Worm (Caenorhabditis elegans) whole organism, L1 larva: ENCODE measurements around the gene srbc-24.
"Not testable (repeated sequence)": the region's sequence is repeated elsewhere in the genome, so short reads cannot be mapped to it uniquely, and the experiment has no call there.

Experiments used
- C04F5.9 ChIP-seq: sonication (generic microtip); optimal IDR thresholded peaks from 2 replicates; lab custom pipeline; 2016; ENCODE audit warnings: missing genetic modification characterization, missing compliant biosample characterization
- C34B4.2 ChIP-seq: sonication (generic microtip); optimal IDR thresholded peaks from 2 replicates; lab custom pipeline; 2017; ENCODE audit warnings: mild to moderate bottlenecking, missing genetic modification characterization, missing compliant biosample characterization
- aha-1 ChIP-seq: fragments of 150-350 bp; optimal IDR thresholded peaks from 2 replicates; lab custom pipeline; 2014; ENCODE audit warnings: missing biosample characterization, missing genetic modification characterization
- ama-1 ChIP-seq: fragments of 150-350 bp; optimal IDR thresholded peaks from 2 replicates; lab custom pipeline; 2014
- blmp-1 ChIP-seq: fragments of 150-350 bp; optimal IDR thresholded peaks from 2 replicates; lab custom pipeline; 2014; ENCODE audit warnings: missing biosample characterization, missing genetic modification characterization
- ceh-82 ChIP-seq, 3 experiments: fragments of 150-350 bp in 1 of 3; sonication (generic microtip) in 2 of 3; optimal IDR thresholded peaks; 2 replicates each; lab custom pipeline; 2014 to 2017; ENCODE audit warnings: missing biosample characterization in 3 of 3, missing genetic modification characterization in 3 of 3
- efl-1 ChIP-seq, 4 experiments: fragments of 150-350 bp; optimal IDR thresholded peaks in 3 of 4; peaks in 1 of 4; 1 replicate in 1 of 4; 2 replicates in 3 of 4; lab custom pipeline; 2014; ENCODE audit warnings: missing biosample characterization in 2 of 4, missing genetic modification characterization in 2 of 4, missing genetic modification reagents in 2 of 4
- efl-3 ChIP-seq: fragments of 200-800 bp; sonication (Bioruptor generic); optimal IDR thresholded peaks from 2 replicates; lab custom pipeline; 2018; ENCODE audit warnings: mild to moderate bottlenecking, missing genetic modification characterization, missing compliant biosample characterization
- elt-3 ChIP-seq, 6 experiments: fragments of 150-350 bp in 1 of 6; sonication (generic microtip); optimal IDR thresholded peaks; 2 replicates each; lab custom pipeline; 2017 to 2018; ENCODE audit warnings: missing biosample characterization in 6 of 6, missing genetic modification characterization in 6 of 6, inconsistent platforms in 1 of 6
- ets-5 ChIP-seq: fragments of 200-800 bp; sonication (Bioruptor generic); IDR thresholded peaks from 2 replicates; pipeline ENCODE4 v1.3.6; 2022; ENCODE audit warnings: missing genetic modification characterization, missing compliant biosample characterization
- fos-1 ChIP-seq: fragments of 150-350 bp; optimal IDR thresholded peaks from 2 replicates; lab custom pipeline; 2014; ENCODE audit warnings: missing biosample characterization, missing genetic modification characterization
- hlh-17 ChIP-seq: fragments of 200-800 bp; sonication (Bioruptor generic); optimal IDR thresholded peaks from 2 replicates; lab custom pipeline; 2018; ENCODE audit warnings: missing genetic modification characterization, mild to moderate bottlenecking, missing compliant biosample characterization, moderate library complexity, borderline replicate concordance
- hlh-4 ChIP-seq: sonication (generic microtip); optimal IDR thresholded peaks from 2 replicates; lab custom pipeline; 2016; ENCODE audit warnings: mild to moderate bottlenecking, missing genetic modification characterization, missing compliant biosample characterization
- irx-1 ChIP-seq: sonication (generic microtip); optimal IDR thresholded peaks from 2 replicates; lab custom pipeline; 2016; ENCODE audit warnings: missing genetic modification characterization, missing compliant biosample characterization
- jun-1 ChIP-seq: fragments of 150-350 bp; optimal IDR thresholded peaks from 2 replicates; lab custom pipeline; 2014; ENCODE audit warnings: missing biosample characterization, missing genetic modification reagents, missing genetic modification characterization
- lsy-2 ChIP-seq, 2 experiments: fragments of 150-350 bp; optimal IDR thresholded peaks; 2 replicates each; lab custom pipeline; 2014; ENCODE audit warnings: missing biosample characterization in 2 of 2, missing genetic modification characterization in 2 of 2
- mef-2 ChIP-seq: fragments of 150-350 bp; optimal IDR thresholded peaks from 2 replicates; lab custom pipeline; 2014; ENCODE audit warnings: missing biosample characterization, missing genetic modification characterization
- nhr-11 ChIP-seq: fragments of 150-350 bp; optimal IDR thresholded peaks from 2 replicates; lab custom pipeline; 2014; ENCODE audit warnings: missing biosample characterization, missing genetic modification characterization
- nhr-20 ChIP-seq: sonication (generic microtip); optimal IDR thresholded peaks from 2 replicates; lab custom pipeline; 2016; ENCODE audit warnings: mild to moderate bottlenecking, missing genetic modification characterization, missing compliant biosample characterization
- nhr-28 ChIP-seq: fragments of 150-350 bp; optimal IDR thresholded peaks from 2 replicates; lab custom pipeline; 2014; ENCODE audit warnings: missing biosample characterization, missing genetic modification characterization
- nhr-47 ChIP-seq: sonication (generic microtip); optimal IDR thresholded peaks from 2 replicates; lab custom pipeline; 2016; ENCODE audit warnings: mild to moderate bottlenecking, missing genetic modification characterization, moderate library complexity, missing compliant biosample characterization
- nhr-77 ChIP-seq: fragments of 150-350 bp; optimal IDR thresholded peaks from 2 replicates; lab custom pipeline; 2014; ENCODE audit warnings: missing biosample characterization, missing genetic modification characterization
- nhr-90 ChIP-seq: sonication (generic microtip); optimal IDR thresholded peaks from 2 replicates; lab custom pipeline; 2016; ENCODE audit warnings: mild to moderate bottlenecking, missing genetic modification characterization, missing compliant biosample characterization; ENCODE audit not compliant: poor library complexity
- rnt-1 ChIP-seq: sonication (generic microtip); optimal IDR thresholded peaks from 2 replicates; lab custom pipeline; 2016; ENCODE audit warnings: mild to moderate bottlenecking, missing genetic modification characterization, moderate library complexity, missing compliant biosample characterization
- snpc-4 ChIP-seq: fragments of 150-350 bp; optimal IDR thresholded peaks from 2 replicates; lab custom pipeline; 2014; ENCODE audit warnings: missing biosample characterization, missing genetic modification characterization
- sptf-1 ChIP-seq: fragments of 150-350 bp; optimal IDR thresholded peaks from 2 replicates; lab custom pipeline; 2014; ENCODE audit warnings: missing biosample characterization, missing genetic modification characterization
- unc-30 ChIP-seq: sonication (generic microtip); optimal IDR thresholded peaks from 2 replicates; lab custom pipeline; 2017; ENCODE audit warnings: missing biosample characterization, missing genetic modification characterization
- unc-62 ChIP-seq: fragments of 150-350 bp; optimal IDR thresholded peaks from 2 replicates; lab custom pipeline; 2014; ENCODE audit warnings: missing biosample characterization, missing genetic modification reagents, missing genetic modification characterization

srbc-24 gene

DNA sequence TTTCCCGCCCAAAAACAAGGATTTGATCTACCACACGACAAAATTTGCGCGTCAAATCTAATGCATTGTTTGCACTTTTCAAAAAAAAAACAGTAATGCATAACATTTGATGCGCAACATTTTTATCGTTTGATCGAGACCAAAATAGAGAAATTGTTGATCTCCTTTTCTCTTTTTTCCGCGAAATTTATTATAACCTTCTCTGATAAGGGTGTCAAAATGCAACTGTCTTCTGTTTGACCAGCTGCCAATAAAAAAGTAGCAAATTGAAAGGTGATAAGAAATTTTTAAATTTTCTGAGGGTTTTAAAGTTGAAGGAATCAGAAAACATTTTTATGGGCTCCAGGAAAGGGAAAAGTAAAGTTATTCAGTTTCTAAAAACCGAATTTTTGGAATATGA, 14.5 kb upstream of the srbc-24 start:
- TF ChIP-seq mef-2 (tag; lab: Kevin White, UChicago): no peak
- TF ChIP-seq efl-3 (GFP tag; lab: Kevin White, UChicago): no peak
- TF ChIP-seq nhr-20 (tag; lab: Kevin White, UChicago): peak; percentile 12
- peak; percentile 66 for TF ChIP-seq blmp-1 (tag; lab: Kevin White, UChicago)
- TF ChIP-seq hlh-17: no peak
- no peak for TF ChIP-seq hlh-4 (tag; lab: Kevin White, UChicago)
- no peak for TF ChIP-seq C34B4.2 (tag; lab: Kevin White, UChicago)
- no peak for TF ChIP-seq unc-62 (GFP tag; lab: Kevin White, UChicago)

DNA sequence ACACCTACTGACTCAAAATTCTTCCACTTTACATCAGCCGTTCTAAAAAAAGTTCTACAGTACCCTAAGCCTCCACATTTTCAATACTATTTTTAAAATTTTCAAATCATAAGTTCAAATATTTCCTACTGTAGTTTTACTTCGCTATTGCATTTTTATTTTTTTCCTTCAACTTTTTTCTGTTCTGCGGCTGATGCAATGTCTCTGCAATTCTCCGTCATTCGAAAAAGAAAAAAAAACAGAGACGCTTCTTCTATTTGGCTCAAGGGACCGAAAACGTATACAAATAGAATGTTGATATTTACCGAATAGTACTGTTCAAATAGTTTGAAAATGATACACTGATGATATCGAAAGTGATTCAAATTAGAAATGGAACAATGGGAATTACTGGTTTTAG, 13.3 kb upstream of the srbc-24 start:
- TF ChIP-seq nhr-47 (no peak), lsy-2 (tag; optimal IDR thresholded peaks at IDR 0.05; lab: Kevin White, UChicago) (peak in 1 of 2 experiments; percentile 71), ama-1 (no peak), nhr-28 (tag; lab: Kevin White, UChicago) (no peak), rnt-1 (tag; lab: Kevin White, UChicago) (peak; percentile 67), elt-3 (tag; optimal IDR thresholded peaks at IDR 0.05; lab: Kevin White, UChicago) (no peak)

DNA sequence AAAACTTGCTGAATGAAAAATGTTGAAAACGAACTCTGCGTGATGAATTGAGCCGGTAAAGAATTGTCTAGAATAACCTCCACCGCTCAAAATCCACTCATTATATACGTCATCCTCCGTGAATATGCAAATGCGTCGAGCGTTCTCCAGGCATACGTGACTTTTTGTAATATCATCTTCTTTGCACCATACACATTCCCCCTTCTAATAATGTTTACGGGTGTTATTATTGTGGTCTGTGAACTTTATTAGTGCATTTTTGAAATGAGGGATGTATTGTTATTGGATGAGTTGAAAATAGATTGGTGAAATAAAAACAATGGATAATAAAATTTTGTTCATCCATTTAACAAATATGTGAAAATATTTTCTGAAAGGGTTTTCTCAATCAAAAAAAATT, 11.6 kb upstream of the srbc-24 start, which contains the start of gene F22F7.7:
F22F7.7 (minus strand) TSS at position 125 of the 400 bp plus-strand sequence.
- TF ChIP-seq jun-1 (tag; lab: Kevin White, UChicago) (no peak), C04F5.9 (tag; lab: Kevin White, UChicago) (no peak), fos-1 (tag; lab: Kevin White, UChicago) (no peak), nhr-11 (tag; lab: Kevin White, UChicago) (no peak), aha-1 (tag; lab: Kevin White, UChicago) (no peak), snpc-4 (tag; lab: Kevin White, UChicago) (no peak)

DNA sequence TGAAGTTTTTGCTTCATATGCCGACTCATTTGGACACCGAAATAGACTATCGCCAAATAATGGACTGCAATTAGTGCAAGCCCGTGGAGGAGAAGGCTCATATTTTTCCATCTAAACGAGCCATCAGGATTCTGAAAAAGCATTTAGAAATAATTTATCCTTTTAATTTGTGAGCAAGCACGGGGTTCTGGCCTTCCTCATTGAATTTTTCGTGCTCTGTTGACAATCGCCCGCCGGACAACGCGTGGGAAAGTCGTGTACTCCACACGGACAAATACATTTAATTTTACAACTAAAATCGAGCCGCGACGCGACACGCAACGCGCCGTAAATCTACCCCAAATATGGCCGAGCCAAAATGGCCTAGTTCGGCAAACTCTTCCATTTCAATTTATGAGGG, 7.2 kb upstream of the srbc-24 start, which contains the start of gene F22F7.12:
F22F7.12 (minus strand) TSS at position 101 of the 400 bp plus-strand sequence.
- TF ChIP-seq ets-5 (GFP tag; lab: Robert Waterston, UW); hlh-4 (tag; lab: Kevin White, UChicago); nhr-90 (tag; lab: Kevin White, UChicago): not testable (repeated sequence)

DNA sequence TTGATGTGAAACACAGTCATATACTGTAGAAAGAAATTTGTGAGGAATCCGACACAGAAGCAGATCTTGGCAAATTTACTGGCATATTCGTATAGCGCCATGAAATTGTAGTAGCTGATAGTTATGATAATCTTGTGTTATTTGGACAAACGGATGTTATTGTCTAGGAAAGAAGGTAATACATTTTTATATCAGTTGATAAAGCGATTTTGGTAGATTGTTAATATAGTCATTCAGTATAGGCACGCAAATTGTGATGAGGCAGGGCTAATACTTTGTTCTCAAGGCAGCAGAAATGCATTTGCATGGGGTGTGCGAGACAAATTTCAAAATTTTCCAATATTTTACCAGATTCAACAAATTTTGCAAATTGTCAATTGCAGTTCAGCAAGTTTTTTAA, 5.5 kb upstream of the srbc-24 start, which contains the start of gene str-52:
str-52 (minus strand) TSS at position 101 of the 400 bp plus-strand sequence.
- TF ChIP-seq efl-1 (optimal IDR thresholded peaks at IDR 0.05; lab: Kevin White, UChicago): no peak
- TF ChIP-seq efl-1 (GFP tag; optimal IDR thresholded peaks at IDR 0.05 in 1 of 2; lab: Kevin White, UChicago): peak in 1 of 2 experiments; percentile 28
- TF ChIP-seq nhr-77 (tag; lab: Kevin White, UChicago): no peak

DNA sequence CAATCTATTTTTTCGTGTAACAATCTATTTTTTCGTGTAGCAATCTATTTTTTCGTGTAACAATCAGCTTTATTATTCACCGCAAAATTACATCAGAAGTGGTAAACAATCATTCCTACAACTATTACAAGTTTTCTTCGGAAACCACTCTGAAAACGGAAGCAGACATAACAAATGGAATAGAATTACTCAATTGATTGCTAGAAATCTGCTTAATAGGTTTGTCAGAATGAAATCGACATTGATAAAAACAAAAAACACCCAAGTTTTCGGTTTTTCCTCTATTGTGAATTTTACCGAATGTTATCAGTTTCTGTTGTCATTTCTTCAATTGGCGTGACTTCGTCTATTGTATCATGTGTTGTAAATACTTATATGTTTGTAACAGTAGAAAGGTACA, 4.8 kb upstream of the srbc-24 start, which contains the start of gene srbc-20:
srbc-20 (plus strand) TSS at position 301 of the 400 bp plus-strand sequence.
- peak in 1 of 6 experiments; percentile 3 for TF ChIP-seq elt-3 (tag; optimal IDR thresholded peaks at IDR 0.05; lab: Kevin White, UChicago)
- TF ChIP-seq unc-30 (tag; lab: Kevin White, UChicago): no peak
- no peak for TF ChIP-seq ceh-82 (tag; optimal IDR thresholded peaks at IDR 0.05; lab: Kevin White, UChicago)

DNA sequence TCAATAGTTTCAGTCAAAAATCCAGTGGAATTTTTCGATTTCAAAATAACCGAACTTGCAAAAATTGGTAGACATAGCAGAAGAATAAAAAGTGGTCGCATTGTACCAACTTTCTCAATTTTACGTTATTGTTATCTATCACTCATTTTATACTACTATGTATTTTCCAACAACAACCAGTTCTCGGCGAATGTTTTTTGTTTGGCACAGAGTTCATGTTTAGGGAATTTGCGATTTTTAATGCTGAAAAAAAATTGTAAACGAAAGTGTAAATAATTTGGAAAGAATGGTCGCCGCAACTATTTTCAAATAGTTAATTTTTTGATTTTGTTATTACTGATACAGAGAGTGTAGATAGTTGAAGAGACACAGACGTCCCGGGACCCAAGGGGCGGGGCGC, 2.1 kb upstream of the srbc-24 start, which contains the start of gene C45H4.21:
C45H4.21 (minus strand) TSS at position 101 of the 400 bp plus-strand sequence.
- TF ChIP-seq irx-1 (tag; lab: Kevin White, UChicago) (no peak), efl-1 (optimal IDR thresholded peaks at IDR 0.05; lab: Kevin White, UChicago) (no peak), efl-1 (GFP tag; optimal IDR thresholded peaks at IDR 0.05 in 1 of 2; lab: Kevin White, UChicago) (peak in 1 of 2 experiments; percentile 39), sptf-1 (tag; lab: Kevin White, UChicago) (no peak)
